Worm (Caenorhabditis elegans): ENCODE data around the gene Y51A2D.1.

DNA sequence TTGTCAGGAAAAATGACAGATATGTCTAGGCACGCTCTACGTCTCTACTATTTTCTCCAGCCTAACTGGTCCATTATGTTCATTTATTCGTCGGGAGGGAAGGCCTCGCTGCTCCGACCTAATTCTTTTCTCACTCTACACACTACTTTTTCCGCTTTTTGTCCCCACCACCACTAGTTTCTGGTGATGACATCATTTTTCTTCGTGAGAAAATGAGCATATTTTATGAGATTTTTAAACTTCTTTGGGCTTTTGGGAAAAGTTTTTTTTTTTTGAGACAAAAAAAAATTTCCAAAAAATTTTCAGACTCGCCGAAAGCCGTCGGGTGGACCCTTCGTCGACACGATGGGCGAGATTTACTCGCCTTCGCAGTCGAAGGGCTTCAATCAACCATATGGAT is 16.7 kb upstream of the Y51A2D.1 start, which contains the start of gene slo-1:
- TF ChIP-seq W03F9.2 (tag; optimal IDR thresholded peaks at IDR 0.05) (no peak), him-1 (tag; optimal IDR thresholded peaks at IDR 0.05) (no peak)

Data from whole organism, L4/young adult.